Worm (Caenorhabditis elegans): ENCODE results near the gene cdh-4.

DNA sequence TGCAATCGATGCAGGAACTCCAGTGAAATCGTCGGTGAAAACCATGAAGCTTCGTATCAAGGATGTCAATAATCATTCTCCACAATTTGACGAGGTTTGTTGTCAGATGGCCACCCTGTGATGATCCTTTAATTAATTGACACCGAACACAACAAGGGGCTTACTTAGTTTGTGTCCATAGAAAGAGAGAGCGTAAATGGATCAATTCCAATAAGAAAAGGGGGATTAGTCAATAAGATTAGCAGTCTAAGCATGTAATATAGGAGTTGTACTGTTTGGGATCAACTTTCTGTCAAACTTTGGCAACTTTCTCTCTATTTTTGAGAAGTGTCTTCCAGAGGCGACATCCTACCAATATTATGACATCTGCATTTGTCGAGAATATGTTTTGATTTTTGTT lies 3.9 kb downstream of the cdh-4 start:
- no peak for TF ChIP-seq fos-1 (tag; optimal IDR thresholded peaks at IDR 0.05)
- TF ChIP-seq zag-1 (tag; optimal IDR thresholded peaks at IDR 0.05), result no peak
- TF ChIP-seq ama-1 (optimal IDR thresholded peaks at IDR 0.05), result no peak
- TF ChIP-seq aly-2 (tag; optimal IDR thresholded peaks at IDR 0.05), result no peak
- TF ChIP-seq ztf-11 (tag; optimal IDR thresholded peaks at IDR 0.05), result no peak
- TF ChIP-seq elt-1 (tag; optimal IDR thresholded peaks at IDR 0.05), result no peak
- TF ChIP-seq ztf-1 (GFP tag; conservative IDR thresholded peaks at IDR 0.05), result no peak
- no peak for TF ChIP-seq unc-62 (GFP tag; optimal IDR thresholded peaks at IDR 0.05)
- TF ChIP-seq nhr-11 (tag; optimal IDR thresholded peaks at IDR 0.05), result no peak
- TF ChIP-seq nhr-77 (tag; optimal IDR thresholded peaks at IDR 0.05), result no peak
- TF ChIP-seq nhr-12 (tag; optimal IDR thresholded peaks at IDR 0.05), result no peak
- no peak for TF ChIP-seq unc-39 (tag; optimal IDR thresholded peaks at IDR 0.05)
